Worm (Caenorhabditis elegans): ENCODE results near the gene F54D5.3.

Gene F54D5.3

ce11 chrII:11571260-11571854 lies at the start of gene F54D5.3:
TSS of gene F54D5.3 (plus strand) at chrII:11571805.
- TF ChIP-seq ztf-28 (GFP tag; IDR thresholded peaks at IDR 0.05), result no peak
- TF ChIP-seq F39B2.1 (GFP tag; IDR thresholded peaks at IDR 0.05), result no peak
- peak; percentile 42 for TF ChIP-seq atf-7 (tag; optimal IDR thresholded peaks at IDR 0.05)
- no peak for TF ChIP-seq rec-8 (tag; optimal IDR thresholded peaks at IDR 0.05)
- TF ChIP-seq zfh-2 (GFP tag; conservative IDR thresholded peaks at IDR 0.05), result no peak
- no peak for TF ChIP-seq ama-1 (optimal IDR thresholded peaks at IDR 0.05)
- TF ChIP-seq ama-1 (GFP tag; optimal IDR thresholded peaks at IDR 0.05), result no peak
- no peak for TF ChIP-seq egl-44 (GFP tag; IDR thresholded peaks at IDR 0.05)
- TF ChIP-seq K11D2.4 (GFP tag; IDR thresholded peaks at IDR 0.05), result no peak
- TF ChIP-seq gei-17 (GFP tag; optimal IDR thresholded peaks at IDR 0.05), result no peak
- TF ChIP-seq attf-3 (GFP tag; conservative IDR thresholded peaks at IDR 0.05), result no peak
- TF ChIP-seq F10E7.11 (tag; optimal IDR thresholded peaks at IDR 0.05), result no peak
- TF ChIP-seq madf-8 (GFP tag; conservative IDR thresholded peaks at IDR 0.05), result no peak
- TF ChIP-seq nhr-80 (tag; optimal IDR thresholded peaks at IDR 0.05), result peak; percentile 65
- no peak for TF ChIP-seq Y67H2A.10 (GFP tag; conservative IDR thresholded peaks at IDR 0.05)

DNA sequence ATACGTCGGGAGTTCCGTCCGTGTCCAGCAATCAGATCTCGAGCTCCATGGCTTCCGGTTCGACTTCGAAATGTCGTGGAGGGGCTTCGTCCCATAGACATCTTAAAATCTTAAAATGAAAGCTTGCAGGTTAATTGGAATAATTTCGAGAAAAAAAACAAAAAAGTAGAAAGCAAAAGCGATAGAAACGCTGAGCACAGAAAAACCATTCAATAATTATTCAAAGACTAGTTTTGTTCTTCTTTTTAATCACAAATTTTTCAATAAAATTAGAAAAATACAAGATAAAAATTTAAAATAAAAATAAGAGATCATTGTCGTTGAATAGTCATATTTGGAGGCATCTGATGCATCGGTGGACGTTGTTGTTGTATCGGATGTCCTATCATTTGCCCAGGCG lies 44.7 kb upstream of the F54D5.3 start, which contains the start of gene age-1:
age-1 (minus strand) TSS at position 101 of the 400 bp plus-strand sequence.
- TF ChIP-seq B0019.2 (GFP tag; conservative IDR thresholded peaks at IDR 0.05) (no peak), Y67H2A.10 (GFP tag; conservative IDR thresholded peaks at IDR 0.05) (no peak), ccch-3 (GFP tag; optimal IDR thresholded peaks at IDR 0.05) (no peak), F57A8.1 (GFP tag; optimal IDR thresholded peaks at IDR 0.05) (no peak), ceh-40 (GFP tag; IDR thresholded peaks at IDR 0.05) (no peak), nhr-27 (tag; optimal IDR thresholded peaks at IDR 0.05) (no peak), unc-62 (GFP tag; optimal IDR thresholded peaks at IDR 0.05) (no peak), repo-1 (tag; optimal IDR thresholded peaks at IDR 0.05) (no peak), rcor-1 (GFP tag; IDR thresholded peaks at IDR 0.05) (no peak), F39B2.1 (GFP tag; IDR thresholded peaks at IDR 0.05) (no peak), cebp-1 (GFP tag; IDR thresholded peaks at IDR 0.05) (no peak), cebp-1 (tag; optimal IDR thresholded peaks at IDR 0.05) (no peak), F49E8.2 (tag; optimal IDR thresholded peaks at IDR 0.05; ENCODE audit: insufficient read depth) (no peak)

DNA sequence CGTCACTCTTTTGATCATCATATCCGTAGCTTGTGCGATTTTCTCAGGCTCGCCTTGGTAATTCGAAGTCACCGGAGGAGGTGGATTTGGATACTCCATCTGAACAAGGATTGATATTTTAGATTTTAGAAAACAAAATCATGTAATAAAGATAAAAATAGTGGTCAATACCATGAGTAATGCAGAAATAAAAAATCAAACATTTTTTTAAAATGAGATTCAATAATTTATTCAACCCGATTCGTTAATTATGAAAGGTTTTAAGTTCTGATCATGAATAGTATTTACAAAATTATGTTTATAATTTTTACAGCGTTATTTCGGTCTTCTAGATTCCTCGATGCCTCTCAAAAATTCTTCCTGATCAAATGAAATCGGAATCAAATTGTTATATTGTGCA lies 37.9 kb upstream of the F54D5.3 start, which contains the start of gene mdt-8:
mdt-8 (minus strand) TSS at position 101 of the 400 bp plus-strand sequence.
- 0 out of 2 replicates have a peak, but pooled peaks have one; percentile 13 for TF ChIP-seq ceh-100 (GFP tag; IDR thresholded peaks at IDR 0.05)
- TF ChIP-seq unc-62 (GFP tag; optimal IDR thresholded peaks at IDR 0.05), result no peak
- peak; percentile 39; the same call in 1 of the 2 replicates for TF ChIP-seq madf-6 (GFP tag; IDR thresholded peaks at IDR 0.05)

ce11 chrII:11534429-11535099 lies 37.0 kb upstream of the F54D5.3 start, which contains the start of gene Y62F5A.12:
TSS of gene Y62F5A.12 (minus strand) at chrII:11534479.
- peak; percentile 88 for TF ChIP-seq unc-130 (GFP tag; optimal IDR thresholded peaks at IDR 0.05)
- TF ChIP-seq dox-1 (GFP tag; IDR thresholded peaks at IDR 0.05), result peak; percentile 98
- TF ChIP-seq madf-3 (GFP tag; IDR thresholded peaks at IDR 0.05), result peak; percentile 93
- TF ChIP-seq Y56A3A.18 (GFP tag; IDR thresholded peaks at IDR 0.05), result 0 out of 2 replicates have a peak, but pooled peaks have one; percentile 67
- TF ChIP-seq lin-35 (GFP tag; optimal IDR thresholded peaks at IDR 0.05), result peak in 1 of 3 experiments; percentile 84
- peak; percentile 78 for TF ChIP-seq lsl-1 (GFP tag; optimal IDR thresholded peaks at IDR 0.05)
- peak; percentile 68 for TF ChIP-seq tlf-1 (GFP tag; optimal IDR thresholded peaks at IDR 0.05)
- TF ChIP-seq hsf-1 (GFP tag; IDR thresholded peaks at IDR 0.05), result peak; percentile 91
- TF ChIP-seq ceh-91 (GFP tag; IDR thresholded peaks at IDR 0.05), result peak; percentile 97
- TF ChIP-seq Y53F4B.3 (GFP tag; IDR thresholded peaks at IDR 0.05), result peak; percentile 93
- TF ChIP-seq zim-3 (tag; optimal IDR thresholded peaks at IDR 0.05), result peak; percentile 66
- peak; percentile 52 for TF ChIP-seq efl-1 (GFP tag; optimal IDR thresholded peaks at IDR 0.05)
- TF ChIP-seq ztf-28 (GFP tag; IDR thresholded peaks at IDR 0.05), result peak; percentile 98
- peak; percentile 63 for TF ChIP-seq chd-7 (tag; optimal IDR thresholded peaks at IDR 0.05)
- TF ChIP-seq athp-1 (tag; optimal IDR thresholded peaks at IDR 0.05), result peak; percentile 88
- peak; percentile 99 for TF ChIP-seq mcd-1 (GFP tag; IDR thresholded peaks at IDR 0.05)
- TF ChIP-seq T07F8.4 (tag; optimal IDR thresholded peaks at IDR 0.05), result peak; percentile 86

All from whole organism, young adult.